Fruit fly (Drosophila melanogaster) whole organism, embryonic: ENCODE results near the gene Ilp7.

Source experiments
- Atf6 ChIP-seq: fragments of 200-800 bp; sonication (Bioruptor generic); IDR thresholded peaks from 2 replicates; pipeline ENCODE4 v1.3.6; 2022; ENCODE audit warnings: missing biosample characterization, missing genetic modification characterization
- CG10209 ChIP-seq: fragments of 200-800 bp; sonication (Bioruptor generic); optimal IDR thresholded peaks from 3 replicates; lab custom pipeline; 2017; ENCODE audit warnings: missing biosample characterization, mild to moderate bottlenecking, missing genetic modification characterization, missing genetic modification reagents
- CG10959 ChIP-seq: fragments of 200-800 bp; sonication (Bioruptor generic); IDR thresholded peaks from 2 replicates; pipeline ENCODE4 v1.3.6; 2022; ENCODE audit warnings: missing biosample characterization, missing genetic modification characterization
- CG12071 ChIP-seq: fragments of 200-800 bp; sonication (Bioruptor generic); optimal IDR thresholded peaks from 3 replicates; lab custom pipeline; 2018; ENCODE audit warnings: missing biosample characterization, mild to moderate bottlenecking, missing genetic modification characterization
- CG1602 ChIP-seq: fragments of 200-800 bp; sonication (Bioruptor generic); optimal IDR thresholded peaks from 3 replicates; lab custom pipeline; 2016; ENCODE audit warnings: missing biosample characterization, missing genetic modification characterization
- CG17612 ChIP-seq: fragments of 200-800 bp; sonication (Bioruptor generic); IDR thresholded peaks from 2 replicates; pipeline ENCODE4 v1.3.6; 2022; ENCODE audit warnings: missing biosample characterization, missing genetic modification characterization
- CG2202 ChIP-seq: fragments of 200-800 bp; sonication (Bioruptor generic); optimal IDR thresholded peaks from 2 replicates; lab custom pipeline; 2018; ENCODE audit warnings: missing biosample characterization, mild to moderate bottlenecking, missing genetic modification characterization
- CG3163 ChIP-seq: fragments of 200-800 bp; sonication (Bioruptor generic); optimal IDR thresholded peaks from 3 replicates; lab custom pipeline; 2016; ENCODE audit warnings: missing biosample characterization, missing genetic modification characterization
- CG3847 ChIP-seq: fragments of 200-800 bp; sonication (Bioruptor generic); IDR thresholded peaks from 2 replicates; pipeline ENCODE4 v1.3.6; 2022; ENCODE audit warnings: missing biosample characterization, missing genetic modification characterization
- CG4707 ChIP-seq: fragments of 200-800 bp; sonication (Bioruptor generic); optimal IDR thresholded peaks from 2 replicates; lab custom pipeline; 2018; ENCODE audit warnings: missing biosample characterization, mild to moderate bottlenecking, missing genetic modification characterization, moderate library complexity
- CG4730 ChIP-seq: fragments of 200-800 bp; sonication (Bioruptor generic); IDR thresholded peaks from 2 replicates; pipeline ENCODE4 v1.3.6; 2022; ENCODE audit warnings: missing biosample characterization, missing genetic modification characterization
- CG6813 ChIP-seq: fragments of 200-800 bp; sonication (Bioruptor generic); optimal IDR thresholded peaks from 2 replicates; lab custom pipeline; 2017; ENCODE audit warnings: missing biosample characterization, missing genetic modification characterization, mild to moderate bottlenecking, moderate library complexity, missing genetic modification reagents
- CG6854 ChIP-seq: fragments of 200-800 bp; sonication (Bioruptor generic); optimal IDR thresholded peaks from 3 replicates; lab custom pipeline; 2017; ENCODE audit warnings: missing biosample characterization, mild to moderate bottlenecking, missing genetic modification characterization
- CG7271 ChIP-seq: fragments of 200-800 bp; sonication (Bioruptor generic); optimal IDR thresholded peaks from 2 replicates; lab custom pipeline; 2018; ENCODE audit warnings: missing biosample characterization, mild to moderate bottlenecking, missing genetic modification characterization, moderate library complexity
- CG7839 ChIP-seq: fragments of 200-800 bp; sonication (Bioruptor generic); optimal IDR thresholded peaks from 3 replicates; lab custom pipeline; 2018; ENCODE audit warnings: missing biosample characterization, mild to moderate bottlenecking, missing genetic modification characterization, moderate library complexity
- CG7987 ChIP-seq: fragments of 200-800 bp; sonication (Bioruptor generic); optimal IDR thresholded peaks from 2 replicates; lab custom pipeline; 2018; ENCODE audit warnings: missing biosample characterization, mild to moderate bottlenecking, missing genetic modification characterization, moderate library complexity
- CG8089 ChIP-seq: fragments of 200-800 bp; sonication (Bioruptor generic); optimal IDR thresholded peaks from 3 replicates; lab custom pipeline; 2016; ENCODE audit warnings: missing biosample characterization, missing genetic modification characterization
- CG8290 ChIP-seq, 3 experiments: fragments of 200-800 bp; sonication (Bioruptor generic); optimal IDR thresholded peaks; 2 replicates each; lab custom pipeline; 2016 to 2019; ENCODE audit warnings: missing biosample characterization in 3 of 3, missing genetic modification characterization in 3 of 3, mild to moderate bottlenecking in 2 of 3, moderate library complexity in 1 of 3
- CG8478 ChIP-seq: fragments of >200 bp; optimal IDR thresholded peaks from 2 replicates; lab custom pipeline; 2018
- Dbx ChIP-seq: fragments of 200-800 bp; sonication (Bioruptor generic); IDR thresholded peaks from 3 replicates; pipeline ENCODE4 v1.3.6; 2022; ENCODE audit warnings: missing biosample characterization, missing genetic modification characterization
- ERR ChIP-seq: fragments of 200-800 bp; sonication (Bioruptor generic); optimal IDR thresholded peaks from 2 replicates; lab custom pipeline; 2016; ENCODE audit warnings: missing biosample characterization, missing genetic modification characterization
- Ets65A ChIP-seq: fragments of 200-800 bp; sonication (Bioruptor generic); peaks from one replicate; lab custom pipeline; 2016; ENCODE audit warnings: missing biosample characterization, missing genetic modification characterization
- HLH4C ChIP-seq: fragments of 200-800 bp; sonication (Bioruptor generic); IDR thresholded peaks from 3 replicates; pipeline ENCODE4 v1.3.6; 2022; ENCODE audit warnings: missing biosample characterization, missing genetic modification characterization; ENCODE audit not compliant: partially characterized antibody
- Hand ChIP-seq: fragments of 200-800 bp; sonication (Bioruptor generic); optimal IDR thresholded peaks from 2 replicates; lab custom pipeline; 2017; ENCODE audit warnings: mild to moderate bottlenecking, missing biosample characterization, missing genetic modification reagents, missing genetic modification characterization
- HmgZ ChIP-seq: fragments of 200-800 bp; sonication (Bioruptor generic); optimal IDR thresholded peaks from 2 replicates; lab custom pipeline; 2018; ENCODE audit warnings: missing biosample characterization, mild to moderate bottlenecking, missing genetic modification characterization
- Hr78 ChIP-seq, 2 experiments: fragments of 200-800 bp in 1 of 2; fragments of >200 bp in 1 of 2; sonication (Bioruptor generic) in 1 of 2; optimal IDR thresholded peaks; 2 replicates each; lab custom pipeline; 2017 to 2019; ENCODE audit warnings: missing biosample characterization in 2 of 2, missing genetic modification characterization in 2 of 2, mild to moderate bottlenecking in 1 of 2, moderate library complexity in 1 of 2
- MESR4 ChIP-seq: fragments of 200-800 bp; sonication (Bioruptor generic); optimal IDR thresholded peaks from 2 replicates; lab custom pipeline; 2018; ENCODE audit warnings: missing biosample characterization, mild to moderate bottlenecking, missing genetic modification characterization, moderate library complexity
- Mes4 ChIP-seq: fragments of 200-800 bp; sonication (Bioruptor generic); optimal IDR thresholded peaks from 2 replicates; lab custom pipeline; 2016; ENCODE audit warnings: missing biosample characterization, missing genetic modification characterization
- NFAT ChIP-seq: fragments of 200-800 bp; sonication (Bioruptor generic); IDR thresholded peaks from 2 replicates; pipeline ENCODE4 v1.3.6; 2022; ENCODE audit warnings: missing biosample characterization, missing genetic modification characterization
- Neu2 ChIP-seq: fragments of 200-800 bp; sonication (Bioruptor generic); optimal IDR thresholded peaks from 3 replicates; lab custom pipeline; 2016; ENCODE audit warnings: missing biosample characterization, missing genetic modification characterization, borderline replicate concordance
- Trl ChIP-seq, 3 experiments: fragments of >200 bp in 2 of 3; fragments of 200-800 bp in 1 of 3; sonication (Bioruptor generic) in 1 of 3; optimal IDR thresholded peaks; 2 replicates in 1 of 3; 3 replicates in 2 of 3; lab custom pipeline; 2016 to 2017; ENCODE audit warnings: missing biosample characterization in 1 of 3, missing genetic modification characterization in 1 of 3
- abd-A ChIP-seq: fragments of 200-800 bp; sonication (Bioruptor generic); optimal IDR thresholded peaks from 3 replicates; lab custom pipeline; 2019; ENCODE audit warnings: missing biosample characterization, mild to moderate bottlenecking, missing genetic modification characterization, moderate library complexity
- ac ChIP-seq: fragments of 200-800 bp; sonication (Bioruptor generic); optimal IDR thresholded peaks from 3 replicates; lab custom pipeline; 2017; ENCODE audit warnings: missing biosample characterization, mild to moderate bottlenecking, missing genetic modification characterization
- az2 ChIP-seq: fragments of 200-800 bp; sonication (Bioruptor generic); optimal IDR thresholded peaks from 3 replicates; lab custom pipeline; 2016; ENCODE audit warnings: missing biosample characterization, missing genetic modification characterization
- chn ChIP-seq: fragments of 200-800 bp; sonication (Bioruptor generic); optimal IDR thresholded peaks from 2 replicates; lab custom pipeline; 2016; ENCODE audit warnings: missing biosample characterization, missing genetic modification characterization
- corto ChIP-seq: fragments of 200-800 bp; sonication (Bioruptor generic); optimal IDR thresholded peaks from 2 replicates; lab custom pipeline; 2016; ENCODE audit warnings: missing biosample characterization, mild to moderate bottlenecking, missing genetic modification characterization, moderate library complexity
- da ChIP-seq: fragments of 200-800 bp; sonication (Bioruptor generic); optimal IDR thresholded peaks from 2 replicates; lab custom pipeline; 2016; ENCODE audit warnings: missing biosample characterization, missing genetic modification characterization
- fd96Cb ChIP-seq: fragments of 200-800 bp; sonication (Bioruptor generic); optimal IDR thresholded peaks from 2 replicates; lab custom pipeline; 2018; ENCODE audit warnings: missing biosample characterization, mild to moderate bottlenecking, missing genetic modification characterization, moderate library complexity
- gce ChIP-seq: fragments of 200-800 bp; sonication (Bioruptor generic); IDR thresholded peaks from 3 replicates; pipeline ENCODE4 v1.3.6; 2022; ENCODE audit warnings: missing biosample characterization, missing genetic modification characterization
- gem ChIP-seq: fragments of 200-800 bp; sonication (Bioruptor generic); optimal IDR thresholded peaks from 2 replicates; lab custom pipeline; 2019; ENCODE audit warnings: missing biosample characterization, mild to moderate bottlenecking, missing genetic modification characterization, moderate library complexity
- kni ChIP-seq: fragments of 200-800 bp; sonication (Bioruptor generic); optimal IDR thresholded peaks from 3 replicates; lab custom pipeline; 2017; ENCODE audit warnings: mild to moderate bottlenecking, missing biosample characterization, missing genetic modification reagents, missing genetic modification characterization
- lab ChIP-seq: fragments of 200-800 bp; sonication (Bioruptor generic); optimal IDR thresholded peaks from 3 replicates; lab custom pipeline; 2017; ENCODE audit warnings: missing biosample characterization, missing genetic modification characterization, mild to moderate bottlenecking, moderate library complexity, missing genetic modification reagents
- nom ChIP-seq: fragments of 200-800 bp; sonication (Bioruptor generic); optimal IDR thresholded peaks from 2 replicates; lab custom pipeline; 2017; ENCODE audit warnings: missing biosample characterization, missing genetic modification characterization, mild to moderate bottlenecking, moderate library complexity, missing genetic modification reagents
- pho ChIP-seq: fragments of 200-800 bp; sonication (Bioruptor generic); optimal IDR thresholded peaks from 2 replicates; lab custom pipeline; 2016; ENCODE audit warnings: missing biosample characterization, missing genetic modification characterization
- pita ChIP-seq: fragments of 200-800 bp; sonication (Bioruptor generic); optimal IDR thresholded peaks from 2 replicates; lab custom pipeline; 2017; ENCODE audit warnings: missing biosample characterization, mild to moderate bottlenecking, missing genetic modification characterization
- slou ChIP-seq: fragments of 200-800 bp; sonication (Bioruptor generic); optimal IDR thresholded peaks from 3 replicates; lab custom pipeline; 2016; ENCODE audit warnings: missing biosample characterization, missing genetic modification characterization
- wek ChIP-seq: fragments of 200-800 bp; sonication (Bioruptor generic); optimal IDR thresholded peaks from 3 replicates; lab custom pipeline; 2018; ENCODE audit warnings: missing biosample characterization, mild to moderate bottlenecking, missing genetic modification characterization, moderate library complexity
- yki ChIP-seq: fragments of >200 bp; optimal IDR thresholded peaks from 3 replicates; lab custom pipeline; 2018
- zfh2 ChIP-seq: fragments of 200-800 bp; sonication (Bioruptor generic); optimal IDR thresholded peaks from 2 replicates; lab custom pipeline; 2016; ENCODE audit warnings: missing biosample characterization, missing genetic modification characterization

Gene Ilp7

dm6 chrX:3677156-3677846 lies 9.9 kb downstream of the Ilp7 start (continued):
- no peak for TF ChIP-seq HmgZ (tag; lab: Kevin White, UChicago)
- no peak for TF ChIP-seq CG10959 (GFP tag; lab: Robert Waterston, UW)
- TF ChIP-seq slou (GFP tag; lab: Kevin White, UChicago), result no peak
- TF ChIP-seq CG1602 (GFP tag; lab: Kevin White, UChicago), result no peak
- no peak for TF ChIP-seq CG4730
- TF ChIP-seq kni (GFP tag; lab: Kevin White, UChicago), result peak; percentile 83
- no peak for TF ChIP-seq Dbx (GFP tag; lab: Robert Waterston, UW)
- no peak for TF ChIP-seq az2 (GFP tag; lab: Kevin White, UChicago)
- TF ChIP-seq CG17612 (GFP tag; lab: Robert Waterston, UW), result no peak
- no peak for TF ChIP-seq pita
- TF ChIP-seq Mes4 (GFP tag; lab: Kevin White, UChicago), result no peak
- TF ChIP-seq CG6854 (GFP tag; lab: Kevin White, UChicago), result no peak
- no peak for TF ChIP-seq CG8478 (lab: Kevin White, UChicago)
- no peak for TF ChIP-seq MESR4 (GFP tag; lab: Kevin White, UChicago)
- no peak for TF ChIP-seq CG2202 (tag; lab: Kevin White, UChicago)
- TF ChIP-seq HLH4C (GFP tag; lab: Robert Waterston, UW), result no peak
- TF ChIP-seq Hand (GFP tag; lab: Kevin White, UChicago), result no peak
- TF ChIP-seq CG10209 (GFP tag; lab: Kevin White, UChicago), result no peak
- TF ChIP-seq corto (GFP tag; lab: Kevin White, UChicago), result no peak
- TF ChIP-seq Ets65A, result no peak
- TF ChIP-seq CG7987 (GFP tag; lab: Kevin White, UChicago), result peak; percentile 93
- no peak for TF ChIP-seq Hr78 (GFP tag; optimal IDR thresholded peaks at IDR 0.05; lab: Kevin White, UChicago)
- no peak for TF ChIP-seq CG7271
- TF ChIP-seq chn (GFP tag; lab: Kevin White, UChicago), result peak; percentile 42
- peak; percentile 44 for TF ChIP-seq ERR (GFP tag; lab: Kevin White, UChicago)
- no peak for TF ChIP-seq lab (GFP tag; lab: Kevin White, UChicago)
- no peak for TF ChIP-seq fd96Cb
- TF ChIP-seq ac, result no peak
- no peak for TF ChIP-seq CG8290 (GFP tag; optimal IDR thresholded peaks at IDR 0.05; lab: Kevin White, UChicago)
- peak in 1 of 2 experiments; percentile 62 for TF ChIP-seq CG8290 (tag; optimal IDR thresholded peaks at IDR 0.05; lab: Kevin White, UChicago)
- peak; percentile 80 for TF ChIP-seq abd-A (tag; lab: Kevin White, UChicago)
- TF ChIP-seq CG3847 (GFP tag; lab: Robert Waterston, UW), result no peak
- TF ChIP-seq CG3163 (GFP tag; lab: Kevin White, UChicago), result peak; percentile 98
- TF ChIP-seq Neu2 (GFP tag; lab: Kevin White, UChicago), result no peak
- TF ChIP-seq gem (tag; lab: Kevin White, UChicago), result no peak
- peak; percentile 93 to 94 for TF ChIP-seq Trl (optimal IDR thresholded peaks at IDR 0.05; lab: Kevin White, UChicago)
- TF ChIP-seq Trl (GFP tag; optimal IDR thresholded peaks at IDR 0.05; lab: Kevin White, UChicago), result peak; percentile 13
- no peak for TF ChIP-seq CG6813 (GFP tag; lab: Kevin White, UChicago)
- no peak for TF ChIP-seq CG7839
- no peak for TF ChIP-seq NFAT (GFP tag; lab: Robert Waterston, UW)
- TF ChIP-seq zfh2 (GFP tag; lab: Kevin White, UChicago), result no peak
- TF ChIP-seq pho, result no peak
- TF ChIP-seq gce (GFP tag; lab: Robert Waterston, UW), result no peak
- no peak for TF ChIP-seq CG8089 (GFP tag; lab: Kevin White, UChicago)
- no peak for TF ChIP-seq wek (GFP tag; lab: Kevin White, UChicago)
- TF ChIP-seq da (GFP tag; lab: Kevin White, UChicago), result no peak
- TF ChIP-seq nom (GFP tag; lab: Kevin White, UChicago), result no peak
- TF ChIP-seq CG4707 (GFP tag; lab: Kevin White, UChicago), result no peak
- peak; percentile 63 for TF ChIP-seq yki (lab: Kevin White, UChicago)
- peak; percentile 63 for TF ChIP-seq CG12071
- no peak for TF ChIP-seq Atf6 (GFP tag; lab: Robert Waterston, UW)
